Worm (Caenorhabditis elegans) whole organism, L4/young adult: Measurements from ENCODE around the gene oac-24.

Experiments used
- dao-5 ChIP-seq: sonication (generic microtip); optimal IDR thresholded peaks from 2 replicates; lab custom pipeline; 2016; ENCODE audit warnings: missing genotype, missing genetic modification characterization, moderate library complexity, missing compliant biosample characterization
- him-1 ChIP-seq: sonication (generic microtip); optimal IDR thresholded peaks from 2 replicates; lab custom pipeline; 2016; ENCODE audit warnings: missing genotype, missing genetic modification reagents, missing genetic modification characterization, missing compliant biosample characterization

ce11 chrV:4737727-4738126 is 27.2 kb downstream of the oac-24 start, which contains the start of gene F39G3.2:
- TF ChIP-seq him-1 (tag; lab: Kevin White, UChicago) (no peak), dao-5 (tag; lab: Kevin White, UChicago) (no peak)
